Fruit fly (Drosophila melanogaster) whole organism, embryonic: ENCODE data around the gene RpL13.

ENCODE experiments used
- Bgb ChIP-seq: fragments of 200-800 bp; sonication (Bioruptor generic); IDR thresholded peaks from 2 replicates; pipeline ENCODE4 v1.3.6; 2022; ENCODE audit warnings: missing biosample characterization, missing genetic modification characterization; ENCODE audit not compliant: partially characterized antibody
- CG11723 ChIP-seq: fragments of 200-800 bp; sonication (Bioruptor generic); optimal IDR thresholded peaks from 2 replicates; lab custom pipeline; 2017; ENCODE audit warnings: missing biosample characterization, mild to moderate bottlenecking, missing genetic modification characterization
- CG15696 ChIP-seq: fragments of 200-800 bp; sonication (Bioruptor generic); optimal IDR thresholded peaks from 2 replicates; lab custom pipeline; 2019; ENCODE audit warnings: missing biosample characterization, mild to moderate bottlenecking, missing genetic modification characterization, moderate library complexity
- CG1647 ChIP-seq: fragments of 200-800 bp; sonication (Bioruptor generic); optimal IDR thresholded peaks from 3 replicates; lab custom pipeline; 2016; ENCODE audit warnings: missing biosample characterization, missing genetic modification characterization
- CG17328 ChIP-seq: fragments of 200-800 bp; sonication (Bioruptor generic); IDR thresholded peaks from 2 replicates; pipeline ENCODE4 v1.3.6; 2022; ENCODE audit warnings: missing biosample characterization, missing genetic modification characterization
- CG2116 ChIP-seq: fragments of 200-800 bp; sonication (Bioruptor generic); optimal IDR thresholded peaks from 3 replicates; lab custom pipeline; 2018; ENCODE audit warnings: missing biosample characterization, mild to moderate bottlenecking, missing genetic modification characterization
- CG30403 ChIP-seq: fragments of 200-800 bp; sonication (Bioruptor generic); optimal IDR thresholded peaks from 3 replicates; lab custom pipeline; 2016; ENCODE audit warnings: missing biosample characterization, missing genetic modification characterization
- CG3163 ChIP-seq: fragments of 200-800 bp; sonication (Bioruptor generic); optimal IDR thresholded peaks from 3 replicates; lab custom pipeline; 2016; ENCODE audit warnings: missing biosample characterization, missing genetic modification characterization
- CG3281 ChIP-seq: fragments of 200-800 bp; sonication (Bioruptor generic); optimal IDR thresholded peaks from 3 replicates; lab custom pipeline; 2017; ENCODE audit warnings: missing biosample characterization, mild to moderate bottlenecking, missing genetic modification characterization
- CG3726 ChIP-seq: fragments of 200-800 bp; sonication (Bioruptor generic); IDR thresholded peaks from 3 replicates; pipeline ENCODE4, ENCODE4 v1.3.6; 2022; ENCODE audit warnings: missing biosample characterization, missing genetic modification characterization
- CG5953 ChIP-seq: fragments of 200-800 bp; sonication (Bioruptor generic); IDR thresholded peaks from 2 replicates; pipeline ENCODE4 v1.3.6; 2022; ENCODE audit warnings: missing biosample characterization, missing genetic modification characterization
- CG8765 ChIP-seq: fragments of 200-800 bp; sonication (Bioruptor generic); IDR thresholded peaks from 2 replicates; pipeline ENCODE4 v1.3.6; 2022; ENCODE audit warnings: missing biosample characterization, missing genetic modification characterization
- CG9797 ChIP-seq: fragments of 200-800 bp; sonication (Bioruptor generic); optimal IDR thresholded peaks from 3 replicates; lab custom pipeline; 2018; ENCODE audit warnings: missing biosample characterization, mild to moderate bottlenecking, missing genetic modification characterization
- HHEX ChIP-seq: fragments of 200-800 bp; sonication (Bioruptor generic); optimal IDR thresholded peaks from 3 replicates; lab custom pipeline; 2017; ENCODE audit warnings: missing biosample characterization, mild to moderate bottlenecking, missing genetic modification characterization, missing genetic modification reagents
- HmgZ ChIP-seq: fragments of 200-800 bp; sonication (Bioruptor generic); optimal IDR thresholded peaks from 2 replicates; lab custom pipeline; 2018; ENCODE audit warnings: missing biosample characterization, mild to moderate bottlenecking, missing genetic modification characterization
- Hr39 ChIP-seq: fragments of >200 bp; optimal IDR thresholded peaks from 2 replicates; lab custom pipeline; 2017
- Lhr ChIP-seq: fragments of 200-800 bp; sonication (Bioruptor generic); optimal IDR thresholded peaks from 3 replicates; lab custom pipeline; 2017; ENCODE audit warnings: mild to moderate bottlenecking, missing biosample characterization, missing genetic modification reagents, missing genetic modification characterization
- MESR4 ChIP-seq: fragments of 200-800 bp; sonication (Bioruptor generic); optimal IDR thresholded peaks from 2 replicates; lab custom pipeline; 2018; ENCODE audit warnings: missing biosample characterization, mild to moderate bottlenecking, missing genetic modification characterization, moderate library complexity
- Mad ChIP-seq: fragments of 200-800 bp; sonication (Bioruptor generic); optimal IDR thresholded peaks from 2 replicates; lab custom pipeline; 2016; ENCODE audit warnings: missing biosample characterization, missing genetic modification characterization
- Oli ChIP-seq: fragments of 200-800 bp; sonication (Bioruptor generic); optimal IDR thresholded peaks from 2 replicates; lab custom pipeline; 2018; ENCODE audit warnings: missing biosample characterization, mild to moderate bottlenecking, missing genetic modification characterization, moderate library complexity
- Ravus ChIP-seq: fragments of 200-800 bp; sonication (Bioruptor generic); IDR thresholded peaks from 2 replicates; pipeline ENCODE4 v1.3.6; 2022; ENCODE audit warnings: missing biosample characterization, missing genetic modification characterization
- Rfx ChIP-seq: fragments of 200-800 bp; sonication (Bioruptor generic); IDR thresholded peaks from 2 replicates; pipeline ENCODE4 v1.3.6; 2022; ENCODE audit warnings: missing biosample characterization, missing genetic modification characterization
- Sin3A ChIP-seq: fragments of >200 bp; optimal IDR thresholded peaks from 2 replicates; lab custom pipeline; 2018
- Sry-β ChIP-seq: fragments of 200-800 bp; sonication (Bioruptor generic); optimal IDR thresholded peaks from 2 replicates; lab custom pipeline; 2018; ENCODE audit warnings: missing biosample characterization, mild to moderate bottlenecking, missing genetic modification characterization, moderate library complexity
- YL-1 ChIP-seq: fragments of 200-800 bp; sonication (Bioruptor generic); optimal IDR thresholded peaks from 3 replicates; lab custom pipeline; 2017; ENCODE audit warnings: missing biosample characterization, mild to moderate bottlenecking, missing genetic modification characterization
- chinmo ChIP-seq: fragments of 200-800 bp; sonication (Bioruptor generic); IDR thresholded peaks from 4 replicates; pipeline ENCODE4 v1.3.6; 2022; ENCODE audit warnings: missing biosample characterization, missing genetic modification characterization; ENCODE audit not compliant: partially characterized antibody
- dmrt11E ChIP-seq: fragments of 200-800 bp; sonication (Bioruptor generic); optimal IDR thresholded peaks from 3 replicates; lab custom pipeline; 2018; ENCODE audit warnings: missing biosample characterization, mild to moderate bottlenecking, missing genetic modification characterization, moderate library complexity
- dysf ChIP-seq: fragments of 200-800 bp; sonication (Bioruptor generic); IDR thresholded peaks from 3 replicates; pipeline ENCODE4 v1.3.6; 2022; ENCODE audit warnings: missing biosample characterization, missing genetic modification characterization
- h ChIP-seq: fragments of >200 bp; optimal IDR thresholded peaks from 2 replicates; lab custom pipeline; 2017
- ham ChIP-seq: fragments of 200-800 bp; sonication (Bioruptor generic); IDR thresholded peaks from 2 replicates; pipeline ENCODE4 v1.3.6; 2022; ENCODE audit warnings: missing biosample characterization, missing genetic modification characterization
- inv ChIP-seq: fragments of 200-800 bp; sonication (Bioruptor generic); IDR thresholded peaks from 2 replicates; pipeline ENCODE4 v1.3.6; 2022; ENCODE audit warnings: missing biosample characterization, missing genetic modification characterization; ENCODE audit not compliant: partially characterized antibody
- lmd ChIP-seq: fragments of 200-800 bp; sonication (Bioruptor generic); IDR thresholded peaks from 2 replicates; pipeline ENCODE4 v1.3.6; 2022; ENCODE audit warnings: missing biosample characterization, missing genetic modification characterization
- lov ChIP-seq, 2 experiments: fragments of 200-800 bp in 1 of 2; fragments of >200 bp in 1 of 2; sonication (Bioruptor generic) in 1 of 2; IDR thresholded peaks in 1 of 2; optimal IDR thresholded peaks in 1 of 2; 2 replicates in 1 of 2; 3 replicates in 1 of 2; pipeline versions ENCODE4 v1.3.6 to Lab custom; 2017 to 2022; ENCODE audit warnings: missing biosample characterization in 1 of 2, missing genetic modification characterization in 1 of 2
- mld ChIP-seq: fragments of 200-800 bp; sonication (Bioruptor generic); IDR thresholded peaks from 3 replicates; pipeline ENCODE4 v1.3.6; 2022; ENCODE audit warnings: missing biosample characterization, missing genetic modification characterization; ENCODE audit not compliant: partially characterized antibody
- pho ChIP-seq: fragments of 200-800 bp; sonication (Bioruptor generic); optimal IDR thresholded peaks from 2 replicates; lab custom pipeline; 2016; ENCODE audit warnings: missing biosample characterization, missing genetic modification characterization
- pros ChIP-seq: fragments of 200-800 bp; sonication (Bioruptor generic); optimal IDR thresholded peaks from 3 replicates; lab custom pipeline; 2019; ENCODE audit warnings: missing biosample characterization, mild to moderate bottlenecking, missing genetic modification characterization, moderate library complexity
- sqz ChIP-seq: fragments of 200-800 bp; sonication (Bioruptor generic); optimal IDR thresholded peaks from 3 replicates; lab custom pipeline; 2018; ENCODE audit warnings: missing biosample characterization, mild to moderate bottlenecking, missing genetic modification characterization
- tll ChIP-seq, 2 experiments: fragments of 200-800 bp in 1 of 2; fragments of >200 bp in 1 of 2; sonication (Bioruptor generic) in 1 of 2; optimal IDR thresholded peaks; 2 replicates each; lab custom pipeline; 2017 to 2019; ENCODE audit warnings: missing biosample characterization in 2 of 2, missing genetic modification characterization in 2 of 2, mild to moderate bottlenecking in 1 of 2, moderate library complexity in 1 of 2
- vvl ChIP-seq: fragments of 200-800 bp; sonication (Bioruptor generic); IDR thresholded peaks from 2 replicates; pipeline ENCODE4 v1.3.6; 2022; ENCODE audit warnings: missing biosample characterization, missing genetic modification characterization
- yki ChIP-seq: fragments of >200 bp; optimal IDR thresholded peaks from 3 replicates; lab custom pipeline; 2018
- zfh1 ChIP-seq: fragments of 200-800 bp; sonication (Bioruptor generic); IDR thresholded peaks from 3 replicates; pipeline ENCODE4 v1.3.6; 2022; ENCODE audit warnings: missing biosample characterization, missing genetic modification characterization

The RpL13 gene

DNA sequence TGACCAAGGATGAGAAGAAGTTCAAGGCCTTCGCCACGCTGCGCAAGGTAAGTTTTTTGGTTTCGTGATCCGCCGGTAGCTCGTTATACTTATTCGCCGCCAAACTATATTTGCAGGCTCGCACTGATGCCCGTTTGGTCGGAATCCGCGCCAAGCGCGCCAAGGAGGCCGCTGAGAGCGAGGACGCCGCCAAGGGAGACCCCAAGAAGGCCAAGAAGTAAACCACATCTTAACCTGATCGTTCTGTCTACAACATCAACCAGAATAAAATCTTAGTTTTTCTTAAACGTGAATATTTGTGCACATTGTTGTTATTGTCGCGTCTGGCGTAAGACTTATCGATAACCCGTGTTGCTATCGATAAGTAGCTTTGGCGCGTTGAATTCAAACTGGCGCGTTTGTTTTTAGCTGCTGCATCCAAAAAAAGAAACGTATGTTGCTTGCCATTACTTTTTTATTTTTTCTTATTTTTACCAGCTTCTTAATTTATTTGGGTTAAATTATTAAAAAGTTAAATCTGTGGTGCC lies 1.2 kb downstream of the RpL13 start (continued):
- no peak for TF ChIP-seq Oli
- TF ChIP-seq CG15696 (tag; lab: Kevin White, UChicago) = no peak
- TF ChIP-seq Hr39 (lab: Kevin White, UChicago) = no peak
- TF ChIP-seq tll (GFP tag; optimal IDR thresholded peaks at IDR 0.05; lab: Kevin White, UChicago) = no peak
- 0 out of 4 replicates have a peak, but pooled peaks have one; percentile 53 for TF ChIP-seq chinmo (GFP tag; lab: Robert Waterston, UW)
- TF ChIP-seq yki = no peak
- TF ChIP-seq Bgb (GFP tag; lab: Robert Waterston, UW) = peak; percentile 53; the same call in 1 of the 2 replicates
- no peak for TF ChIP-seq YL-1 (GFP tag; lab: Kevin White, UChicago)
- no peak for TF ChIP-seq Sry-β
- TF ChIP-seq CG9797 = no peak
- TF ChIP-seq CG8765 (GFP tag; lab: Robert Waterston, UW) = no peak
- no peak for TF ChIP-seq HHEX
- TF ChIP-seq Mad (GFP tag; lab: Kevin White, UChicago) = no peak
- no peak for TF ChIP-seq HmgZ (tag; lab: Kevin White, UChicago)
- TF ChIP-seq CG3281 (GFP tag; lab: Kevin White, UChicago) = no peak
- TF ChIP-seq CG3726 (GFP tag; lab: Robert Waterston, UW) = no peak
- TF ChIP-seq CG2116 = peak; percentile 45
- no peak for TF ChIP-seq pho (GFP tag; lab: Kevin White, UChicago)
- no peak for TF ChIP-seq Sin3A (lab: Kevin White, UChicago)
- no peak for TF ChIP-seq CG11723 (GFP tag; lab: Kevin White, UChicago)
- no peak for TF ChIP-seq CG3163 (GFP tag; lab: Kevin White, UChicago)
- TF ChIP-seq sqz = no peak
- TF ChIP-seq Lhr = no peak
- TF ChIP-seq dysf (GFP tag; lab: Robert Waterston, UW) = no peak
- TF ChIP-seq Ravus (GFP tag; lab: Robert Waterston, UW) = no peak
- TF ChIP-seq CG17328 (GFP tag; lab: Robert Waterston, UW) = no peak
- no peak for TF ChIP-seq CG5953 (GFP tag; lab: Robert Waterston, UW)
- no peak for TF ChIP-seq vvl (GFP tag; lab: Robert Waterston, UW)
- TF ChIP-seq CG30403 = no peak
- TF ChIP-seq lmd (GFP tag; lab: Robert Waterston, UW) = no peak
- TF ChIP-seq MESR4 (GFP tag; lab: Kevin White, UChicago) = no peak
- TF ChIP-seq h (lab: Kevin White, UChicago) = no peak
- no peak for TF ChIP-seq inv

DNA sequence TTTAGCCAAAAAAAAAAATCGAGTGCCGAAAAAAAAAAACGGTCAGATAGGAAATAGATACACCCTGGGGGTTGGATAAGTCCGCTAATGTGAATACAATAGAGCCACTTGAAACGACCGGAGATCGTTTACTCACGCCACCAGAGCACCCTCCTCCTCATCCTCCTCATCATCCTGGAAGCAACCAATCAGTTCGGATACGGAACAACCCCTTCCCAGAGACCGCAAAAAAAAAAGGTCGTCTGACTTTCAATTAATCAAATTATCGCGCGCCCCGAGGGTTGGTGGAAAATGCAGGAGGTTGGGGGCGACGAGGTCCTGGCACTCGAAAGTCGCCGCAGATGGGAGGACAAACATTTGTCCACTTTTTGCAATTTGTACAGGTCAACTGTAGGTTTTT lies 5.5 kb downstream of the RpL13 start:
- TF ChIP-seq pros = peak; percentile 64
- TF ChIP-seq ham (GFP tag; lab: Robert Waterston, UW) = no peak
- no peak for TF ChIP-seq dmrt11E (tag; lab: Kevin White, UChicago)
- no peak for TF ChIP-seq lov (optimal IDR thresholded peaks at IDR 0.05; lab: Kevin White, UChicago)
- TF ChIP-seq lov (GFP tag; IDR thresholded peaks at IDR 0.05; lab: Robert Waterston, UW) = 0 out of 3 replicates have a peak, but pooled peaks have one; percentile 22
- peak; percentile 81 for TF ChIP-seq sqz
- 0 out of 3 replicates have a peak, but pooled peaks have one; percentile 17 for TF ChIP-seq mld (GFP tag; lab: Robert Waterston, UW)
- no peak for TF ChIP-seq CG1647 (GFP tag; lab: Kevin White, UChicago)
- TF ChIP-seq Rfx (GFP tag; lab: Robert Waterston, UW) = no peak
- TF ChIP-seq zfh1 (GFP tag; lab: Robert Waterston, UW) = 0 out of 3 replicates have a peak, but pooled peaks have one; percentile 8
